Fruit fly (Drosophila melanogaster): ENCODE results near the gene CG42682.

dm6 chr2L:14851678-14852077 lies 9.5 kb downstream of the CG42682 start, which contains the start of gene CG15279:
- TF ChIP-seq CG8478 (optimal IDR thresholded peaks at IDR 0.05), result no peak
- peak in 1 of 2 experiments; percentile 8 for TF ChIP-seq CTCF (optimal IDR thresholded peaks at IDR 0.05)
